Worm (Caenorhabditis elegans) whole organism, late embryonic: ENCODE results near the gene nas-29.
"Not testable (repeated sequence)": the region's sequence is repeated elsewhere in the genome, so short reads cannot be mapped to it uniquely, and the experiment has no call there.

Experiments used
- K09A11.1 ChIP-seq: sonication (generic microtip); optimal IDR thresholded peaks from 2 replicates; lab custom pipeline; 2017; ENCODE audit warnings: antibody characterized with exemption, mild to moderate bottlenecking, missing genetic modification characterization, missing compliant biosample characterization; ENCODE audit not compliant: insufficient read depth
- ahr-1 ChIP-seq: sonication (generic microtip); optimal IDR thresholded peaks from 2 replicates; lab custom pipeline; 2016; ENCODE audit warnings: missing genetic modification characterization, missing compliant biosample characterization
- ceh-19 ChIP-seq: fragments of 200-800 bp; sonication (Bioruptor generic); optimal IDR thresholded peaks from 2 replicates; lab custom pipeline; 2018; ENCODE audit warnings: mild to moderate bottlenecking, missing genetic modification characterization, missing compliant biosample characterization
- ceh-31 ChIP-seq: sonication (generic microtip); optimal IDR thresholded peaks from 2 replicates; lab custom pipeline; 2016; ENCODE audit warnings: missing genetic modification characterization, missing compliant biosample characterization
- ceh-45 ChIP-seq: fragments of 200-800 bp; sonication (Bioruptor generic); IDR thresholded peaks from 2 replicates; pipeline ENCODE4 v1.3.6; 2022; ENCODE audit warnings: missing genetic modification reagents, missing genetic modification characterization, missing compliant biosample characterization
- ceh-48 ChIP-seq: sonication (generic microtip); optimal IDR thresholded peaks from 2 replicates; lab custom pipeline; 2016; ENCODE audit warnings: missing genetic modification characterization, inconsistent platforms, missing compliant biosample characterization
- che-1 ChIP-seq: sonication (generic microtip); optimal IDR thresholded peaks from 2 replicates; lab custom pipeline; 2016; ENCODE audit warnings: mild to moderate bottlenecking, missing genetic modification characterization, missing compliant biosample characterization
- dmd-4 ChIP-seq: sonication (generic microtip); optimal IDR thresholded peaks from 2 replicates; lab custom pipeline; 2016; ENCODE audit warnings: borderline replicate concordance, missing genetic modification characterization, missing compliant biosample characterization
- dve-1 ChIP-seq: sonication (generic microtip); optimal IDR thresholded peaks from 2 replicates; lab custom pipeline; 2017; ENCODE audit warnings: antibody characterized with exemption, mild to moderate bottlenecking, missing genetic modification characterization, missing compliant biosample characterization
- elt-2 ChIP-seq: sonication (generic microtip); optimal IDR thresholded peaks from 2 replicates; lab custom pipeline; 2016; ENCODE audit warnings: missing genetic modification reagents, missing genetic modification characterization, missing compliant biosample characterization
- ets-4 ChIP-seq: sonication (generic microtip); optimal IDR thresholded peaks from 2 replicates; lab custom pipeline; 2016; ENCODE audit warnings: missing genetic modification characterization, missing compliant biosample characterization
- fkh-6 ChIP-seq: sonication (generic microtip); optimal IDR thresholded peaks from 2 replicates; lab custom pipeline; 2016; ENCODE audit warnings: missing genetic modification characterization, missing compliant biosample characterization
- gmeb-2 ChIP-seq: sonication (generic microtip); optimal IDR thresholded peaks from 2 replicates; lab custom pipeline; 2016; ENCODE audit warnings: missing genetic modification characterization, inconsistent platforms, missing compliant biosample characterization
- hlh-13 ChIP-seq: fragments of 200-800 bp; sonication (Bioruptor generic); optimal IDR thresholded peaks from 2 replicates; lab custom pipeline; 2018; ENCODE audit warnings: mild to moderate bottlenecking, missing genetic modification characterization, missing compliant biosample characterization
- hlh-15 ChIP-seq: sonication (generic microtip); optimal IDR thresholded peaks from 2 replicates; lab custom pipeline; 2016; ENCODE audit warnings: missing genetic modification characterization, missing compliant biosample characterization
- hlh-6 ChIP-seq: sonication (generic microtip); optimal IDR thresholded peaks from 2 replicates; lab custom pipeline; 2016; ENCODE audit warnings: missing genotype, missing genetic modification characterization, missing compliant biosample characterization
- lim-6 ChIP-seq: sonication (generic microtip); optimal IDR thresholded peaks from 2 replicates; lab custom pipeline; 2016; ENCODE audit warnings: missing genetic modification characterization, missing compliant biosample characterization
- lin-11 ChIP-seq: fragments of 200-800 bp; sonication (Bioruptor generic); optimal IDR thresholded peaks from 2 replicates; lab custom pipeline; 2018; ENCODE audit warnings: mild to moderate bottlenecking, missing genetic modification characterization, missing compliant biosample characterization
- nfya-1 ChIP-seq: sonication (generic microtip); optimal IDR thresholded peaks from 2 replicates; lab custom pipeline; 2017; ENCODE audit warnings: missing genetic modification characterization, mild to moderate bottlenecking, missing compliant biosample characterization, antibody characterized with exemption, moderate library complexity
- pag-3 ChIP-seq: sonication (generic microtip); optimal IDR thresholded peaks from 2 replicates; lab custom pipeline; 2016; ENCODE audit warnings: missing compliant biosample characterization, missing genetic modification characterization, borderline replicate concordance
- pax-1 ChIP-seq: fragments of 150-350 bp; optimal IDR thresholded peaks from 2 replicates; lab custom pipeline; 2014; ENCODE audit warnings: missing biosample characterization, missing genetic modification characterization
- pha-2 ChIP-seq: sonication (generic microtip); optimal IDR thresholded peaks from 2 replicates; lab custom pipeline; 2017; ENCODE audit warnings: mild to moderate bottlenecking, missing genetic modification characterization, missing compliant biosample characterization
- pha-4 ChIP-seq: fragments of 150-350 bp; optimal IDR thresholded peaks from 2 replicates; lab custom pipeline; 2018; ENCODE audit warnings: missing biosample characterization, missing genetic modification reagents, missing genetic modification characterization
- pqm-1 ChIP-seq: sonication (generic microtip); optimal IDR thresholded peaks from 2 replicates; lab custom pipeline; 2016; ENCODE audit warnings: missing genetic modification characterization, missing compliant biosample characterization
- ref-2 ChIP-seq: sonication (generic microtip); optimal IDR thresholded peaks from 2 replicates; lab custom pipeline; 2016; ENCODE audit warnings: missing genetic modification characterization, missing compliant biosample characterization
- rnt-1 ChIP-seq: sonication (generic microtip); optimal IDR thresholded peaks from 2 replicates; lab custom pipeline; 2016; ENCODE audit warnings: missing genetic modification characterization, missing compliant biosample characterization
- sdc-2 ChIP-seq: sonication (generic microtip); optimal IDR thresholded peaks from 2 replicates; lab custom pipeline; 2016; ENCODE audit warnings: missing genotype, missing genetic modification characterization, missing compliant biosample characterization
- sox-2 ChIP-seq: fragments of 200-800 bp; sonication (Bioruptor generic); IDR thresholded peaks from 2 replicates; pipeline ENCODE4 v1.3.6; 2022; ENCODE audit warnings: missing genetic modification reagents, missing genetic modification characterization, missing compliant biosample characterization
- sox-4 ChIP-seq: sonication (generic microtip); optimal IDR thresholded peaks from 2 replicates; lab custom pipeline; 2017; ENCODE audit warnings: mild to moderate bottlenecking, missing genetic modification characterization, inconsistent platforms, missing compliant biosample characterization
- syd-9 ChIP-seq: sonication (generic microtip); optimal IDR thresholded peaks from 2 replicates; lab custom pipeline; 2016; ENCODE audit warnings: mild to moderate bottlenecking, missing genetic modification characterization, moderate library complexity, missing compliant biosample characterization
- tbx-2 ChIP-seq: sonication (generic microtip); optimal IDR thresholded peaks from 2 replicates; lab custom pipeline; 2016; ENCODE audit warnings: missing genetic modification characterization, missing compliant biosample characterization
- tbx-7 ChIP-seq: sonication (generic microtip); optimal IDR thresholded peaks from 2 replicates; lab custom pipeline; 2016; ENCODE audit warnings: missing genotype, missing genetic modification characterization, missing compliant biosample characterization
- ttx-3 ChIP-seq: sonication (generic microtip); optimal IDR thresholded peaks from 2 replicates; lab custom pipeline; 2016; ENCODE audit warnings: missing genetic modification reagents, missing genetic modification characterization, missing compliant biosample characterization
- unc-3 ChIP-seq, 2 experiments: fragments of 200-800 bp in 1 of 2; sonication (Bioruptor generic) in 1 of 2; sonication (generic microtip) in 1 of 2; conservative IDR thresholded peaks in 1 of 2; optimal IDR thresholded peaks in 1 of 2; 2 replicates each; pipeline versions ENCODE4 v1.3.6 to Lab custom; 2016 to 2022; ENCODE audit warnings: missing compliant biosample characterization in 2 of 2, missing genetic modification characterization in 2 of 2, missing genetic modification reagents in 1 of 2
- unc-42 ChIP-seq: sonication (generic microtip); optimal IDR thresholded peaks from 2 replicates; lab custom pipeline; 2016; ENCODE audit warnings: missing genotype, missing genetic modification characterization, missing compliant biosample characterization
- unc-55 ChIP-seq: sonication (generic microtip); optimal IDR thresholded peaks from 2 replicates; lab custom pipeline; 2017; ENCODE audit warnings: missing biosample characterization, missing genetic modification reagents, missing genetic modification characterization
- unc-86 ChIP-seq: sonication (generic microtip); optimal IDR thresholded peaks from 2 replicates; lab custom pipeline; 2016; ENCODE audit warnings: missing genetic modification characterization, missing compliant biosample characterization
- zip-5 ChIP-seq: sonication (generic microtip); optimal IDR thresholded peaks from 2 replicates; lab custom pipeline; 2016; ENCODE audit warnings: missing genetic modification characterization, missing compliant biosample characterization

The nas-29 gene

DNA sequence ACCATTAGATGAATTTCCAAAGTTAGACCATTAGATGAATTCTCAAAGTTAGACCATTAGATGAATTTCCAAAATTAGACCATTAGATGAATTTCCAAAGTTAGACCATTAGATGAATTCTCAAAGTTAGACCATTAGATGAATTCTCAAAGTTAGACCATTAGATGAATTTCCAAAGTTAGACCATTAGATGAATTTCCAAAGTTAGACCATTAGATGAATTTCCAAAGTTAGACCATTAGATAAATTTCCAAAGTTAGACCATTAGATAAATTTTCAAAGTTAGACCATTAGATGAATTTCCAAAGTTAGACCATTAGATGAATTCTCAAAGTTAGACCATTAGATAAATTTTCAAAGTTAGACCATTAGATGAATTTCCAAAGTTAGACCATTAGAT is 44.4 kb downstream of the nas-29 start:
- TF ChIP-seq hlh-13 (GFP tag; lab: Kevin White, UChicago), result peak; percentile 40
- TF ChIP-seq ceh-45, result peak; percentile 92
- peak; percentile 88 for TF ChIP-seq unc-3 (GFP tag; conservative IDR thresholded peaks at IDR 0.05; lab: Robert Waterston, UW)
- not testable (repeated sequence) for TF ChIP-seq unc-3 (tag; optimal IDR thresholded peaks at IDR 0.05; lab: Kevin White, UChicago)
- peak; percentile 96 for TF ChIP-seq sox-2

- TF ChIP-seq sox-4 (tag; lab: Kevin White, UChicago) (no peak), fkh-6 (tag; lab: Kevin White, UChicago) (no peak), dmd-4 (tag; lab: Kevin White, UChicago) (no peak), elt-2 (no peak), pag-3 (tag; lab: Kevin White, UChicago) (no peak), ahr-1 (tag; lab: Kevin White, UChicago) (no peak), unc-55 (GFP tag; lab: Kevin White, UChicago) (no peak), hlh-15 (no peak), hlh-6 (tag; lab: Kevin White, UChicago) (no peak), zip-5 (tag; lab: Kevin White, UChicago) (no peak), syd-9 (tag; lab: Kevin White, UChicago) (no peak), gmeb-2 (tag; lab: Kevin White, UChicago) (no peak), tbx-7 (tag; lab: Kevin White, UChicago) (no peak)
Observed at ce11 chrII:5093945-5094344, 47.9 kb downstream of the nas-29 start, which contains the start of gene C04G6.13. C04G6.13 (plus strand) TSS chrII:5094245.

- peak; percentile 63 for TF ChIP-seq tbx-2
- TF ChIP-seq ceh-45, result no peak
- TF ChIP-seq pha-2, result peak; percentile 57
- TF ChIP-seq unc-42 (tag; lab: Kevin White, UChicago), result peak; percentile 36
- no peak for TF ChIP-seq pqm-1 (tag; lab: Kevin White, UChicago)
- TF ChIP-seq K09A11.1 (tag; lab: Kevin White, UChicago), result no peak
- TF ChIP-seq ref-2 (tag; lab: Kevin White, UChicago), result no peak
- peak; percentile 23 for TF ChIP-seq ceh-19 (GFP tag; lab: Kevin White, UChicago)
- TF ChIP-seq rnt-1 (tag; lab: Kevin White, UChicago), result peak; percentile 3
- no peak for TF ChIP-seq unc-86 (tag; lab: Kevin White, UChicago)
- TF ChIP-seq ceh-31 (tag; lab: Kevin White, UChicago), result peak; percentile 56
- TF ChIP-seq pax-1 (tag; lab: Kevin White, UChicago), result peak; percentile 42
- TF ChIP-seq ceh-48 (tag; lab: Kevin White, UChicago), result peak; percentile 35
- no peak for TF ChIP-seq lin-11 (tag; lab: Kevin White, UChicago)
- no peak for TF ChIP-seq sdc-2
- TF ChIP-seq ahr-1 (tag; lab: Kevin White, UChicago), result no peak
- TF ChIP-seq lim-6 (tag; lab: Kevin White, UChicago), result no peak
- no peak for TF ChIP-seq ttx-3 (tag; lab: Kevin White, UChicago)
- TF ChIP-seq che-1 (tag; lab: Kevin White, UChicago), result no peak
- TF ChIP-seq dve-1 (tag; lab: Kevin White, UChicago), result peak; percentile 32
- peak; percentile 44 for TF ChIP-seq pha-4 (tag; lab: Kevin White, UChicago)
- no peak for TF ChIP-seq unc-3 (GFP tag; conservative IDR thresholded peaks at IDR 0.05; lab: Robert Waterston, UW)
- no peak for TF ChIP-seq unc-3 (tag; optimal IDR thresholded peaks at IDR 0.05; lab: Kevin White, UChicago)
- TF ChIP-seq nfya-1 (tag; lab: Kevin White, UChicago), result peak; percentile 49
- TF ChIP-seq ets-4 (tag; lab: Kevin White, UChicago), result no peak
Observed at ce11 chrII:5092362-5093281, 49.2 kb downstream of the nas-29 start, which contains the start of gene C04G6.2. C04G6.2 (plus strand) TSS chrII:5093231.
